Worm (Caenorhabditis elegans) whole organism, L4 larva: ENCODE results near the gene aff-1.

Experiments
- D1046.2 ChIP-seq: fragments of 200-800 bp; sonication (Bioruptor generic); IDR thresholded peaks from 2 replicates; pipeline ENCODE4 v1.3.6; 2022; ENCODE audit warnings: missing genetic modification characterization, missing compliant biosample characterization
- F37D6.2 ChIP-seq: sonication (generic microtip); optimal IDR thresholded peaks from 2 replicates; lab custom pipeline; 2016; ENCODE audit warnings: mild to moderate bottlenecking, missing genetic modification characterization, missing compliant biosample characterization
- T26A8.4 ChIP-seq: fragments of 200-800 bp; sonication (Bioruptor generic); IDR thresholded peaks from 2 replicates; pipeline ENCODE4 v1.3.6; 2022; ENCODE audit warnings: missing genetic modification characterization, missing compliant biosample characterization
- Y48G9A.11 ChIP-seq: fragments of 200-800 bp; sonication (Bioruptor generic); IDR thresholded peaks from 2 replicates; pipeline ENCODE4 v1.3.6; 2022; ENCODE audit warnings: missing genetic modification reagents, missing genetic modification characterization, missing compliant biosample characterization
- Y75B8A.6 ChIP-seq: fragments of 200-800 bp; sonication (Bioruptor generic); IDR thresholded peaks from 2 replicates; pipeline ENCODE4 v1.3.6; 2022; ENCODE audit warnings: missing genetic modification reagents, missing genetic modification characterization, missing compliant biosample characterization
- ZK546.5 ChIP-seq, 2 experiments: sonication (generic microtip); optimal IDR thresholded peaks; 2 replicates each; lab custom pipeline; 2017; ENCODE audit warnings: missing biosample characterization in 2 of 2, missing genetic modification characterization in 2 of 2
- aha-1 ChIP-seq: fragments of 150-350 bp; peaks from one replicate; lab custom pipeline; 2014; ENCODE audit warnings: missing biosample characterization, missing genetic modification characterization
- aly-2 ChIP-seq: sonication (generic microtip); optimal IDR thresholded peaks from 2 replicates; lab custom pipeline; 2018; ENCODE audit warnings: missing biosample characterization, missing genetic modification characterization
- ama-1 ChIP-seq: fragments of 150-350 bp; optimal IDR thresholded peaks from 2 replicates; lab custom pipeline; 2014; ENCODE audit warnings: inconsistent platforms, mixed read lengths
- ceh-82 ChIP-seq: sonication (generic microtip); optimal IDR thresholded peaks from 2 replicates; lab custom pipeline; 2017; ENCODE audit warnings: missing biosample characterization, missing genetic modification characterization
- daf-16 ChIP-seq, 3 experiments: sonication (generic microtip); optimal IDR thresholded peaks; 2 replicates each; lab custom pipeline; 2016 to 2017; ENCODE audit warnings: missing genetic modification characterization in 3 of 3, missing genetic modification reagents in 3 of 3, mild to moderate bottlenecking in 2 of 3, missing compliant biosample characterization in 2 of 3, missing biosample characterization in 1 of 3, moderate library complexity in 1 of 3
- daf-8 ChIP-seq: fragments of 200-800 bp; sonication (Bioruptor generic); IDR thresholded peaks from 2 replicates; pipeline ENCODE4 v1.3.6; 2022; ENCODE audit warnings: missing genetic modification characterization, missing compliant biosample characterization
- dmd-6 ChIP-seq: fragments of 200-800 bp; sonication (Bioruptor generic); IDR thresholded peaks from 2 replicates; pipeline ENCODE4 v1.3.6; 2022; ENCODE audit warnings: missing genetic modification reagents, missing genetic modification characterization, missing compliant biosample characterization
- dve-1 ChIP-seq: sonication (generic microtip); optimal IDR thresholded peaks from 2 replicates; lab custom pipeline; 2017; ENCODE audit warnings: antibody characterized with exemption, mild to moderate bottlenecking, missing genetic modification characterization, missing compliant biosample characterization; ENCODE audit not compliant: insufficient read depth
- egl-27 ChIP-seq: sonication (generic microtip); optimal IDR thresholded peaks from 3 replicates; lab custom pipeline; 2017; ENCODE audit warnings: missing biosample characterization, missing genetic modification reagents, missing genetic modification characterization
- egl-43 ChIP-seq: fragments of 200-800 bp; sonication (Bioruptor generic); IDR thresholded peaks from 2 replicates; pipeline ENCODE4 v1.3.6; 2022; ENCODE audit warnings: missing genetic modification reagents, missing genetic modification characterization, missing compliant biosample characterization
- hlh-30 ChIP-seq: sonication (generic microtip); optimal IDR thresholded peaks from 2 replicates; lab custom pipeline; 2017; ENCODE audit warnings: antibody characterized with exemption, mild to moderate bottlenecking, missing genetic modification characterization, missing compliant biosample characterization; ENCODE audit not compliant: insufficient read depth
- hmg-1.1 ChIP-seq: fragments of 200-800 bp; sonication (Bioruptor generic); IDR thresholded peaks from 2 replicates; pipeline ENCODE4 v1.3.6; 2022; ENCODE audit warnings: missing genetic modification reagents, missing genetic modification characterization, missing compliant biosample characterization
- jun-1 ChIP-seq: fragments of 150-350 bp; optimal IDR thresholded peaks from 2 replicates; lab custom pipeline; 2014; ENCODE audit warnings: missing biosample characterization, missing genetic modification reagents, missing genetic modification characterization
- lin-39 ChIP-seq: fragments of 150-350 bp; optimal IDR thresholded peaks from 2 replicates; lab custom pipeline; 2014; ENCODE audit warnings: missing biosample characterization, missing genetic modification reagents, missing genetic modification characterization
- lir-3 ChIP-seq: sonication (generic microtip); optimal IDR thresholded peaks from 2 replicates; lab custom pipeline; 2016; ENCODE audit warnings: mild to moderate bottlenecking, missing genetic modification characterization, missing compliant biosample characterization
- lsy-2 ChIP-seq, 2 experiments: fragments of 150-350 bp in 1 of 2; sonication (generic microtip) in 1 of 2; optimal IDR thresholded peaks; 2 replicates each; lab custom pipeline; 2014 to 2017; ENCODE audit warnings: missing biosample characterization in 2 of 2, missing genetic modification characterization in 2 of 2
- mdt-29 ChIP-seq: fragments of 200-800 bp; sonication (Bioruptor generic); IDR thresholded peaks from 2 replicates; pipeline ENCODE4 v1.3.6; 2022; ENCODE audit warnings: missing genetic modification reagents, missing genetic modification characterization, missing compliant biosample characterization
- mep-1 ChIP-seq: fragments of 150-350 bp; sonication (generic microtip); optimal IDR thresholded peaks from 3 replicates; lab custom pipeline; 2014; ENCODE audit warnings: missing biosample characterization, missing genetic modification characterization
- mes-2 ChIP-seq: sonication (generic microtip); optimal IDR thresholded peaks from 2 replicates; lab custom pipeline; 2016; ENCODE audit warnings: missing genotype, mild to moderate bottlenecking, missing genetic modification characterization, missing compliant biosample characterization; ENCODE audit not compliant: poor library complexity, severe bottlenecking
- mxl-3 ChIP-seq: fragments of 200-800 bp; sonication (Bioruptor generic); optimal IDR thresholded peaks from 2 replicates; lab custom pipeline; 2018; ENCODE audit warnings: mild to moderate bottlenecking, missing genetic modification characterization, missing compliant biosample characterization
- nhr-111 ChIP-seq: fragments of 200-800 bp; sonication (Bioruptor generic); optimal IDR thresholded peaks from 2 replicates; lab custom pipeline; 2018; ENCODE audit warnings: mild to moderate bottlenecking, missing genetic modification characterization, missing compliant biosample characterization
- nhr-25 ChIP-seq: sonication (generic microtip); optimal IDR thresholded peaks from 2 replicates; lab custom pipeline; 2017; ENCODE audit warnings: missing genetic modification characterization, mild to moderate bottlenecking, missing compliant biosample characterization, antibody characterized with exemption, moderate library complexity, borderline replicate concordance; ENCODE audit not compliant: insufficient read depth
- nhr-28 ChIP-seq: fragments of 150-350 bp; optimal IDR thresholded peaks from 2 replicates; lab custom pipeline; 2014; ENCODE audit warnings: missing biosample characterization, missing genetic modification characterization
- nhr-41 ChIP-seq: fragments of 200-800 bp; sonication (Bioruptor generic); IDR thresholded peaks from 2 replicates; pipeline ENCODE4 v1.3.6; 2022; ENCODE audit warnings: missing genetic modification reagents, missing genetic modification characterization, missing compliant biosample characterization
- nhr-48 ChIP-seq: sonication (generic microtip); optimal IDR thresholded peaks from 2 replicates; lab custom pipeline; 2016; ENCODE audit warnings: mild to moderate bottlenecking, missing genetic modification characterization, missing compliant biosample characterization
- nhr-6 ChIP-seq: fragments of 150-350 bp; optimal IDR thresholded peaks from 2 replicates; lab custom pipeline; 2014; ENCODE audit warnings: missing biosample characterization, missing genetic modification characterization
- pha-4 ChIP-seq, 2 experiments: fragments of 150-350 bp in 1 of 2; fragments of 200-800 bp in 1 of 2; sonication (Bioruptor generic) in 1 of 2; IDR thresholded peaks in 1 of 2; optimal IDR thresholded peaks in 1 of 2; 2 replicates each; pipeline versions ENCODE4 v1.3.6 to Lab custom; 2014 to 2022; ENCODE audit warnings: missing genetic modification characterization in 2 of 2, missing genetic modification reagents in 2 of 2, missing biosample characterization in 1 of 2, missing compliant biosample characterization in 1 of 2
- php-3 ChIP-seq: fragments of 200-800 bp; sonication (Bioruptor generic); IDR thresholded peaks from 2 replicates; pipeline ENCODE4 v1.3.6; 2022; ENCODE audit warnings: missing genetic modification reagents, missing genetic modification characterization, missing compliant biosample characterization
- pqm-1 ChIP-seq: sonication (generic microtip); optimal IDR thresholded peaks from 2 replicates; lab custom pipeline; 2017; ENCODE audit warnings: missing biosample characterization, missing genetic modification characterization
- rbr-2 ChIP-seq: sonication (generic microtip); optimal IDR thresholded peaks from 2 replicates; lab custom pipeline; 2016; ENCODE audit warnings: missing genotype, missing genetic modification characterization, missing compliant biosample characterization
- saeg-2 ChIP-seq: fragments of 200-800 bp; sonication (Bioruptor generic); IDR thresholded peaks from 2 replicates; pipeline ENCODE4 v1.3.6; 2022; ENCODE audit warnings: missing genetic modification reagents, missing genetic modification characterization, missing compliant biosample characterization
- set-16 ChIP-seq: fragments of 200-800 bp; sonication (Bioruptor generic); IDR thresholded peaks from 2 replicates; pipeline ENCODE4 v1.3.6; 2022; ENCODE audit warnings: missing genetic modification reagents, missing genetic modification characterization, missing compliant biosample characterization
- snpc-1.2 ChIP-seq: fragments of 200-800 bp; sonication (Bioruptor generic); IDR thresholded peaks from 2 replicates; pipeline ENCODE4 v1.3.6; 2022; ENCODE audit warnings: missing genetic modification reagents, missing genetic modification characterization, missing compliant biosample characterization
- spr-1 ChIP-seq: sonication (generic microtip); optimal IDR thresholded peaks from 2 replicates; lab custom pipeline; 2016; ENCODE audit warnings: mild to moderate bottlenecking, missing genetic modification characterization, missing compliant biosample characterization
- tag-97 ChIP-seq: fragments of 200-800 bp; sonication (Bioruptor generic); IDR thresholded peaks from 2 replicates; pipeline ENCODE4 v1.3.6; 2022; ENCODE audit warnings: missing genetic modification characterization, missing compliant biosample characterization
- tra-1 ChIP-seq: fragments of 200-800 bp; sonication (Bioruptor generic); IDR thresholded peaks from 2 replicates; pipeline ENCODE4 v1.3.6; 2022; ENCODE audit warnings: missing genetic modification reagents, missing genetic modification characterization, missing compliant biosample characterization
- unc-39 ChIP-seq: sonication (generic microtip); optimal IDR thresholded peaks from 2 replicates; lab custom pipeline; 2017; ENCODE audit warnings: missing biosample characterization, missing genetic modification characterization
- unc-62 ChIP-seq, 3 experiments: fragments of 150-350 bp in 1 of 3; sonication (generic microtip); optimal IDR thresholded peaks in 2 of 3; peaks in 1 of 3; 1 replicate in 1 of 3; 2 replicates in 2 of 3; lab custom pipeline; 2014 to 2017; ENCODE audit warnings: missing biosample characterization in 3 of 3, missing genetic modification characterization in 3 of 3, missing genetic modification reagents in 3 of 3, missing genotype in 1 of 3
- vab-7 ChIP-seq: fragments of 200-800 bp; sonication (Bioruptor generic); IDR thresholded peaks from 2 replicates; pipeline ENCODE4 v1.3.6; 2022; ENCODE audit warnings: missing genetic modification reagents, missing genetic modification characterization, missing compliant biosample characterization
- zfp-3 ChIP-seq: fragments of 200-800 bp; sonication (Bioruptor generic); conservative IDR thresholded peaks from 2 replicates; pipeline ENCODE4 v1.3.6; 2022; ENCODE audit warnings: missing genetic modification reagents, missing genetic modification characterization, missing compliant biosample characterization
- zip-11 ChIP-seq: fragments of 200-800 bp; sonication (Bioruptor generic); IDR thresholded peaks from 2 replicates; pipeline ENCODE4 v1.3.6; 2022; ENCODE audit warnings: missing genetic modification characterization, missing compliant biosample characterization

aff-1 gene

ce11 chrII:6835972-6836595, 27.5 kb downstream of the aff-1 start:
- TF ChIP-seq rbr-2 (peak; percentile 25), unc-62 (GFP tag; optimal IDR thresholded peaks at IDR 0.05 in 1 of 2; lab: Kevin White, UChicago) (peak in 1 of 2 experiments; percentile 83), unc-62 (tag; optimal IDR thresholded peaks at IDR 0.05; lab: Kevin White, UChicago) (no peak), zip-11 (GFP tag; lab: Robert Waterston, UW) (no peak), Y75B8A.6 (no peak), mdt-29 (GFP tag; lab: Robert Waterston, UW) (no peak), pha-4 (GFP tag; IDR thresholded peaks at IDR 0.05; lab: Robert Waterston, UW) (peak; percentile 25; the same call in 1 of the 2 replicates), pha-4 (tag; optimal IDR thresholded peaks at IDR 0.05; lab: Kevin White, UChicago) (no peak), mes-2 (tag; lab: Kevin White, UChicago) (peak; percentile 10), nhr-111 (GFP tag; lab: Kevin White, UChicago) (no peak), Y48G9A.11 (no peak), ama-1 (lab: Kevin White, UChicago) (no peak), unc-39 (tag; lab: Kevin White, UChicago) (no peak), php-3 (GFP tag; lab: Robert Waterston, UW) (no peak), tra-1 (GFP tag; lab: Robert Waterston, UW) (0 out of 2 replicates have a peak, but pooled peaks have one; percentile 3), zfp-3 (GFP tag; lab: Robert Waterston, UW) (no peak), mep-1 (tag; lab: Kevin White, UChicago) (peak; percentile 17), aha-1 (tag; lab: Kevin White, UChicago) (peak; percentile 94), nhr-28 (peak; percentile 35), F37D6.2 (no peak), aly-2 (tag; lab: Kevin White, UChicago) (no peak), egl-43 (no peak), nhr-41 (GFP tag; lab: Robert Waterston, UW) (no peak), daf-8 (no peak), jun-1 (tag; lab: Kevin White, UChicago) (no peak), vab-7 (no peak), nhr-6 (tag; lab: Kevin White, UChicago) (peak; percentile 8), nhr-25 (no peak), lsy-2 (tag; optimal IDR thresholded peaks at IDR 0.05; lab: Kevin White, UChicago) (peak in 1 of 2 experiments; percentile 19), egl-27 (tag; lab: Kevin White, UChicago) (no peak), hmg-1.1 (GFP tag; lab: Robert Waterston, UW) (no peak), daf-16 (GFP tag; optimal IDR thresholded peaks at IDR 0.05; lab: Kevin White, UChicago) (peak in 1 of 2 experiments; percentile 31), daf-16 (tag; optimal IDR thresholded peaks at IDR 0.05; lab: Kevin White, UChicago) (peak; percentile 51), nhr-48 (tag; lab: Kevin White, UChicago) (no peak), dve-1 (tag; lab: Kevin White, UChicago) (peak; percentile 52), snpc-1.2 (GFP tag; lab: Robert Waterston, UW) (no peak)

- TF ChIP-seq mep-1 (tag; lab: Kevin White, UChicago): peak; percentile 28
- TF ChIP-seq D1046.2 (GFP tag; lab: Robert Waterston, UW): no peak
- TF ChIP-seq saeg-2 (GFP tag; lab: Robert Waterston, UW): no peak
- TF ChIP-seq lir-3 (tag; lab: Kevin White, UChicago): no peak
- TF ChIP-seq ZK546.5 (tag; optimal IDR thresholded peaks at IDR 0.05; lab: Kevin White, UChicago): no peak
- TF ChIP-seq lin-39 (tag; lab: Kevin White, UChicago): no peak
- no peak for TF ChIP-seq ceh-82
- TF ChIP-seq nhr-111 (GFP tag; lab: Kevin White, UChicago): no peak
- TF ChIP-seq T26A8.4 (GFP tag; lab: Robert Waterston, UW): no peak
- TF ChIP-seq tag-97: no peak
- TF ChIP-seq dmd-6 (GFP tag; lab: Robert Waterston, UW): no peak
- no peak for TF ChIP-seq spr-1 (tag; lab: Kevin White, UChicago)
- TF ChIP-seq pqm-1: no peak
- TF ChIP-seq hlh-30 (tag; lab: Kevin White, UChicago): peak; percentile 17
- TF ChIP-seq tra-1 (GFP tag; lab: Robert Waterston, UW): 0 out of 2 replicates have a peak, but pooled peaks have one; percentile 47
- TF ChIP-seq set-16 (GFP tag; lab: Robert Waterston, UW): no peak
- TF ChIP-seq mxl-3 (GFP tag; lab: Kevin White, UChicago): no peak
- peak; percentile 11 for TF ChIP-seq mes-2 (tag; lab: Kevin White, UChicago)
- TF ChIP-seq nhr-28: peak; percentile 80
- TF ChIP-seq aly-2 (tag; lab: Kevin White, UChicago): no peak
- TF ChIP-seq lsy-2 (tag; optimal IDR thresholded peaks at IDR 0.05; lab: Kevin White, UChicago): peak in 1 of 2 experiments; percentile 50
- TF ChIP-seq jun-1 (tag; lab: Kevin White, UChicago): no peak
- TF ChIP-seq unc-39 (tag; lab: Kevin White, UChicago): no peak
Measured at ce11 chrII:6835500-6835899, 28.1 kb downstream of the aff-1 start.
